Fruit fly (Drosophila melanogaster): ENCODE data around the gene OXA1L.

Gene OXA1L

dm6 chr3L:10837869-10838783 lies 48.1 kb downstream of the OXA1L start (continued):
- TF ChIP-seq CG42726 (GFP tag; IDR thresholded peaks at IDR 0.05; ENCODE audit: partially characterized antibody) (no peak), CG9215 (GFP tag; IDR thresholded peaks at IDR 0.05) (no peak), CG18476 (GFP tag; optimal IDR thresholded peaks at IDR 0.05) (peak; percentile 18), ATbp (GFP tag; optimal IDR thresholded peaks at IDR 0.05) (peak; percentile 22), CG3281 (GFP tag; optimal IDR thresholded peaks at IDR 0.05) (peak; percentile 66), tin (GFP tag; optimal IDR thresholded peaks at IDR 0.05) (peak; percentile 53), CG13424 (tag; optimal IDR thresholded peaks at IDR 0.05) (peak; percentile 71), HHEX (GFP tag; optimal IDR thresholded peaks at IDR 0.05) (peak; percentile 43), odd (GFP tag; optimal IDR thresholded peaks at IDR 0.05) (peak; percentile 23), CG12155 (GFP tag; optimal IDR thresholded peaks at IDR 0.05) (peak; percentile 10), CG12219 (GFP tag; optimal IDR thresholded peaks at IDR 0.05) (peak; percentile 42), her (GFP tag; optimal IDR thresholded peaks at IDR 0.05) (peak; percentile 24), Rx (GFP tag; IDR thresholded peaks at IDR 0.05) (peak; percentile 57), Ets65A (GFP tag) (peak; percentile 64), C15 (GFP tag; IDR thresholded peaks at IDR 0.05) (no peak), CG17829 (tag; optimal IDR thresholded peaks at IDR 0.05) (peak; percentile 26), Lhr (GFP tag; optimal IDR thresholded peaks at IDR 0.05) (no peak), CG17361 (GFP tag; IDR thresholded peaks at IDR 0.05) (peak; percentile 57; the same call in 1 of the 3 replicates), crol (GFP tag; IDR thresholded peaks at IDR 0.05) (peak; percentile 73), B-H1 (GFP tag; IDR thresholded peaks at IDR 0.05) (peak; percentile 63; the same call in 2 of the 3 replicates), CG8281 (tag; optimal IDR thresholded peaks at IDR 0.05) (no peak), CG8924 (tag; optimal IDR thresholded peaks at IDR 0.05) (peak; percentile 40), schlank (tag; optimal IDR thresholded peaks at IDR 0.05) (no peak), CG18262 (tag; optimal IDR thresholded peaks at IDR 0.05) (peak; percentile 56), ewg (GFP tag; optimal IDR thresholded peaks at IDR 0.05) (peak; percentile 31), Max (GFP tag; optimal IDR thresholded peaks at IDR 0.05) (peak; percentile 19), CG9609 (GFP tag; optimal IDR thresholded peaks at IDR 0.05) (peak; percentile 41), otp (GFP tag; IDR thresholded peaks at IDR 0.05) (peak; percentile 53; the same call in 2 of the 3 replicates), CG11247 (GFP tag; IDR thresholded peaks at IDR 0.05) (peak; percentile 16; the same call in 1 of the 2 replicates), CG7786 (GFP tag; optimal IDR thresholded peaks at IDR 0.05) (peak; percentile 33), onecut (GFP tag; IDR thresholded peaks at IDR 0.05) (peak; percentile 32), lbe (GFP tag; optimal IDR thresholded peaks at IDR 0.05) (peak; percentile 56), CG11093 (GFP tag; IDR thresholded peaks at IDR 0.05) (no peak), Mad (GFP tag; optimal IDR thresholded peaks at IDR 0.05) (peak; percentile 56), pb (GFP tag; optimal IDR thresholded peaks at IDR 0.05) (peak; percentile 34), CG17359 (tag; optimal IDR thresholded peaks at IDR 0.05) (peak; percentile 68), HLH54F (GFP tag; optimal IDR thresholded peaks at IDR 0.05) (peak; percentile 47), CG10366 (GFP tag; IDR thresholded peaks at IDR 0.05) (peak; percentile 79), CG2129 (GFP tag; IDR thresholded peaks at IDR 0.05; ENCODE audit: partially characterized antibody) (no peak), Xrp1 (GFP tag; IDR thresholded peaks at IDR 0.05) (peak; percentile 72; the same call in 1 of the 2 replicates), E2f2 (GFP tag; IDR thresholded peaks at IDR 0.05) (peak; percentile 58), danr (GFP tag; IDR thresholded peaks at IDR 0.05) (peak; percentile 53; the same call in 1 of the 2 replicates), Ada2b (GFP tag; IDR thresholded peaks at IDR 0.05) (peak; percentile 63), salm (tag; optimal IDR thresholded peaks at IDR 0.05) (no peak), CoRest (tag; optimal IDR thresholded peaks at IDR 0.05) (peak; percentile 65), p53 (GFP tag; optimal IDR thresholded peaks at IDR 0.05) (no peak), CG10147 (GFP tag; optimal IDR thresholded peaks at IDR 0.05) (peak; percentile 45), Mrtf (GFP tag; IDR thresholded peaks at IDR 0.05) (peak; percentile 70; the same call in 2 of the 3 replicates), da (GFP tag; optimal IDR thresholded peaks at IDR 0.05) (no peak)
